Fruit fly (Drosophila melanogaster): ENCODE results near the gene CG17721.

The CG17721 gene

dm6 chr3R:11219883-11220282, 15.1 kb upstream of the CG17721 start, which contains the start of gene CG6689:
TSS of gene CG6689 (minus strand) at chr3R:11220064.
- TF ChIP-seq CG17801 (GFP tag; optimal IDR thresholded peaks at IDR 0.05; ENCODE audit: partially characterized antibody): no peak

dm6 chr3R:11221437-11222230, 13.3 kb upstream of the CG17721 start, which contains the start of the genes CG6693 and RpL3:
TSS of gene CG6693 (minus strand) at chr3R:11221639.
TSS of gene RpL3 (plus strand) at chr3R:11221894.
- TF ChIP-seq CG17801 (GFP tag; optimal IDR thresholded peaks at IDR 0.05; ENCODE audit: partially characterized antibody): peak; percentile 84

DNA sequence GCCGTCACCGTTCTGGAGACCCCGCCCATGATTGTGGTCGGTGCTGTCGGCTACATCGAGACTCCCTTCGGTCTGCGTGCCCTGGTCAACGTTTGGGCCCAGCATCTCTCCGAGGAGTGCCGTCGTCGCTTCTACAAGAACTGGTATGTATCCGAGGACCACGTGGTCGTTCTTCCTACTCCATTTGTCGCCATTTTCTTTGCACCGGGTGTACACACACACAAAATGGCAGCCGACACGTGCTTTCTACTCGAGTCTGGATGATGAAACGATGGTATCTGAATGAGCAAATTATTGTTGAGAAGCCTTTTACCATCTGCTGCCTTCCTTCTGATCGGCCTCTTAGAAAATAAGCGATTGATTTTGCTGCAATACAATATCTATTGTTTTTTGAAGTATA, 12.4 kb upstream of the CG17721 start:
- no peak for TF ChIP-seq CG17801 (GFP tag; optimal IDR thresholded peaks at IDR 0.05; ENCODE audit: partially characterized antibody)

DNA sequence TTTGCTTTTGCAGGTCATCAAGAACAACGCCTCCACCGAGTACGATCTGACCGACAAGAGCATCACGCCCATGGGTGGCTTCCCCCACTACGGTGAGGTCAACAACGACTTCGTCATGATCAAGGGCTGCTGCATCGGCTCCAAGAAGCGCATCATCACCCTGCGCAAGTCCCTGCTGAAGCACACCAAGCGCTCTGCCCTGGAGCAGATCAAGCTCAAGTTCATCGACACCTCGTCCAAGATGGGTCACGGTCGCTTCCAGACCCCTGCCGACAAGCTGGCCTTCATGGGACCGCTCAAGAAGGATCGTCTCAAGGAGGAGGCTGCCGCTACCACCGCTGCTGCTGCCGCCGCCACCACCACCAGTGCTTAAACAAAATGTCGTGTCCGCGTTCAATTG, 10.5 kb upstream of the CG17721 start:
- no peak for TF ChIP-seq CG17801 (GFP tag; optimal IDR thresholded peaks at IDR 0.05; ENCODE audit: partially characterized antibody)

DNA sequence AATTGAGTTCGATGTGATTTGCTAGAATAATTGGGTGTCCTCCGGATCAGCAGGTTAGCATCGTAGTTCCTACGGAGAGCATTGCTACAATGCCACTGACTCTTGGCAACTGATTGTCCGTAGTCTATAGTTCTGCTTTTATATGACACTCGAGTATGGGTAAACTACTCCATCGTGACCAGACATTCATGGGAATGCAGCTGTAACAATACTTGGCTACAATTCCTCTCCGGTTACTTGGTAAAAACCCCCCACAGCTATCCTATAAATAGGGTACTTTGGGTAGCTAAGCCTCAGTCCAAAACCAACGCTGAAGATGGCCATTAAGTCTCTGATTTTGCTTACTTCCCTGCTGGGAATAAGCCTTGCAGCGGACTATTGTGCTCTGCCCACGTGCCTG, 9.7 kb upstream of the CG17721 start, which contains the start of gene scpr-C:
Gene scpr-C, plus strand, starts transcription at position 301 of the 400 bp plus-strand sequence.
- no peak for TF ChIP-seq CG17801 (GFP tag; optimal IDR thresholded peaks at IDR 0.05; ENCODE audit: partially characterized antibody)

dm6 chr3R:11226496-11226895, 8.4 kb upstream of the CG17721 start, which contains the start of gene CG17726:
TSS of gene CG17726 (plus strand) at chr3R:11226762.
- TF ChIP-seq CG17801 (GFP tag; optimal IDR thresholded peaks at IDR 0.05; ENCODE audit: partially characterized antibody): peak; percentile 98

DNA sequence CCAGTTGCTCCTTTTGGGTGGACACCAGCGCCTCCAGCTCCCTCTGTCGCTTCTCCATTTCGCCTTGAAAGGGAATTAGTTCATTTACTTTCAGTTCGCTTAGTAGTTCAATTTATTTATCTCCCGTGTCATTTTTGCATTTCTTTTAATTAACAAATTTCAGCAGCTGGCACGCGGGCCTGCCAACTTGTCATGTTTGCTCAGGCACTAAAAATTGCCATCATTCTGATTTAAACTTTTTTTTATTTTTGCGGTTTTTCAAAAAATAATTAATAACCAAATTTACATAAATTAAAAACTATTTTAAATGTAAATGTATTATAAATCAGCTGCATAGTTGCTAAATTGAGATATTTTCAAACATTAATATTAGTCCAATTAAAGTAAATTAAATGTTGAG, 4.5 kb upstream of the CG17721 start, which contains the start of gene GCC88:
Gene GCC88, minus strand, starts transcription at position 209 of the 400 bp plus-strand sequence.
- TF ChIP-seq CG17801 (GFP tag; optimal IDR thresholded peaks at IDR 0.05; ENCODE audit: partially characterized antibody): no peak

DNA sequence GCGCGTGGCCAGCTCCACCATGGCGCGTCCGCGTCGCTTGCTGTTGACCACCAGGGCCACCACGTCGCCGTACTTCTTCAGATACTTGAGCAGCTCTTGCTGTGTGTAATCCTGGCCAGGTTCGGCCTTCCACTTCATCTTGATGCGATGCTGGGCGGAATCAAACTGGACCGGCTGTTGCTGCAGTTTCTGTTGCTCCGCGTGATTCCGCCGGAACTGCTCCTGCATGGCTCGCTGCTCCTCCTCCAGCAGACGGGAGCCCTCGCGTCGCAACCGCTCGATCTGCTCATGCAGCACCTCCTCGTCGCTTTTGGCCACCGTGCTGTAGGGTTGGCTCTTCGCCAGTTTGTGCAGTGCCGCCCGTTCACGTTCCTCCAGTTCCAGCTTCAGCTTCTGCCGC, 3.9 kb upstream of the CG17721 start:
- no peak for TF ChIP-seq CG17801 (GFP tag; optimal IDR thresholded peaks at IDR 0.05; ENCODE audit: partially characterized antibody)

DNA sequence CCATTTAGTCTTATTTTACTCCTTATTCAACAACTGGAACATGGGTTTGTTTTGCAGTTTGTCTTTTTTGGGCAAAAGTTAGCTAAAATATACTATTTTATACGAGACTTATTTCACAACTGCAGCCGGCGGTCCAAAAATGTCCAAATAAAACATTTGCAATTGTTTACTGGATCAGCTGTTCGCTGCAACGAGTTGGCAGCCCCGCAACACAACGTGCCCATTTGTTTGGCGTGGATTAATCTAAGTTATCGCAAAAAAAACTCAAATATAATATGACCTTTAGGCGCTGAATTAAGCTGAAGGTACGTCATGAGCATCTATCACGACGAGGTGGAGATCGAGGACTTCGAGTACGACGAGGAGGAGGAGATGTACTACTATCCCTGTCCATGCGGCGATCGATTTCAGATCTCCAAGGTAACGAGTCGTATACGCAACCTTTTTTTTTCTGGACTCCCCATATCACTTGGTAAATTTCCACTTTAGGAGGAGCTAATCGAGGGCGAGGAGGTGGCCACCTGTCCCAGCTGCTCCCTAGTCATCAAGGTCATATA, 3.2 kb upstream of the CG17721 start, which contains the start of the genes CG17187 and Dph3:
Gene CG17187, minus strand, starts transcription at position 175 of the 557 bp plus-strand sequence.
Gene Dph3, plus strand, starts transcription at position 208 of the 557 bp plus-strand sequence.
- TF ChIP-seq CG17801 (GFP tag; optimal IDR thresholded peaks at IDR 0.05; ENCODE audit: partially characterized antibody): no peak

dm6 chr3R:11236041-11236440, 1.1 kb downstream of the CG17721 start, which contains the start of gene CG31441:
TSS of gene CG31441 (plus strand) at chr3R:11236286.
- TF ChIP-seq CG17801 (GFP tag; optimal IDR thresholded peaks at IDR 0.05; ENCODE audit: partially characterized antibody): no peak

- no peak for TF ChIP-seq CG17801 (GFP tag; optimal IDR thresholded peaks at IDR 0.05; ENCODE audit: partially characterized antibody)
Observed at dm6 chr3R:11237598-11237997, 2.7 kb downstream of the CG17721 start, which contains the start of gene CG31388. TSS of gene CG31388 (plus strand) at chr3R:11237815.

DNA sequence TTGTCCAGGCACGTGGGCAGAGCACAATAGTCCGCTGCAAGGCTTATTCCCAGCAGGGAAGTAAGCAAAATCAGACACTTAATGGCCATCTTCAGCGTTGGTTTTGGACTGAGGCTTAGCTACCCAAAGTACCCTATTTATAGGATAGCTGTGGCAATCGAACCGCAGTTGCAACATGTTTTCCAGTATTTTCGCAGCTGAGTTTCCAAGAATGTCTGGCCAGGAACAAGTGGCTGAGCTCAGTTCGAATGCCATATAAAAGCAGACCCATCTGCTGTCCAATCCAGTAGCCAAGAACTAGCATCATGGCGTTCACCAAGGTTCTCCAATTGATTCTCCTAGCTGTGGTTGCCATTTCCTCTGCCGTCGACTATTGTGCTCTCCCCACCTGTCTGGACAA, 6.0 kb downstream of the CG17721 start, which contains the start of the genes scpr-B and scpr-A:
Gene scpr-B, minus strand, starts transcription at position 101 of the 400 bp plus-strand sequence.
Gene scpr-A, plus strand, starts transcription at position 293 of the 400 bp plus-strand sequence.
- no peak for TF ChIP-seq CG17801 (GFP tag; optimal IDR thresholded peaks at IDR 0.05; ENCODE audit: partially characterized antibody)

DNA sequence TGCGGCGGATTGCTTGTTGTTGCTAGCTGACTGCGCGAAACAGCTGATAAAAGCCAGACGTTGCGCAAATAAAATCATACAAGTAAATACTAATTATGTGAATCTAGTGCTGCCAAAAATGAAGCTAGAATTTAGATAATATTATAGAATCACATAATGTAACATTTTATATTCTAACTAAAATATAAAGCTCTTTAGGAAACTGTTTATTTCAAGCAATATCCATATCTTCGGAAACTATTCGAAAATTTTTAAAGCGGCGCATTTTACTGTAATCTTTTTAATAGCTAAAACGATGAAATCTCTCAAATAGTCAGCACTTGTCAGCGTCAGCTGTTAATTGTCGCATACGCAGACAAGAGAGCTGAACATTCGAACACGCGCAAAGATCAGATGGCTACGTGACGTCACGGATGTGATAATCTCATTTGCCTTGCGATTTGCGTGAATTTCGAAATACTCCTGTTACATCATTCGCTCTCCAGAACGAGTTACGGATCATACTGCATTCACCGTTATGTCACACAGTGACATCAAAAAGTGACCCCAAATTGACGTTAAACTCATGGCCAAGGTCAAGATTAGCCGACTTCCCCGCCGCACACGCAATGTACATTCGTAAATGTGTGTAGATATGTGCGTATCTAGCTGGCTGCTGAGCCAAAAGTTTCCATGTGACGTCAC, 8.3 kb downstream of the CG17721 start:
- no peak for TF ChIP-seq CG17801 (GFP tag; optimal IDR thresholded peaks at IDR 0.05; ENCODE audit: partially characterized antibody)

DNA sequence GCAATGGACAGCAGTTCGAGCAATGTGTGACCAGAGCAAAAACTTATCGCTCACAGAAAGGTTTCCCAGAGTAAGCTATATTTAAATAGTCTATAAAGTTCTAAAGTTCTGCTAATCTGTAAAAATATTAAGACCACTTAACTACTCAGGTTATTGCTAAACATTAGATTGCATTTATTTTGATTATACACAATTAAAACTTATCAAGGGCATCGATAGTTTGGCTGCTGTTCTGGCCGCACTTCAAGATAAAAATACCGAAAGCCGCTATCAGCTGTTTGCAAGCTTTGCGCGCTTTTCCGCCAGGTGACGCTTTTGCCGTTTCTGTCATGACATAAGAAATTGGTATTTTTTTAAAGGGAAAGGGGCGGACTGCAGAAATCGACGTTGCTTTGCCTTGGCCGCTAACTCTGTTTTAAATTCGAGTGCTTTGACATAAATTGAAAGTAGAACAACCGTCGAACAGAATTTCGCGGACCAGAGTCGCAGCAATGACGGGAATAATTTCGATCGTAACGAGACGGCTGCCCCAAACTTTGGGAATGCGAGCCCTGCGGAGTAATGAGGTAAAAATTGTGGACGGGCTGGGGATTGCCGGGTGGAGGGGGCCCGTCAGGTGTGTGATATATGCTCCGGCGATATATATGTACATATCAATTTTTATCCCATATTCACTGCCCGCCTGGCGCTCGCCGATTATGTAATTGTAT, 9.2 kb downstream of the CG17721 start, which contains the start of the genes CG17734 and CG5214:
Gene CG17734, minus strand, starts transcription at position 49 of the 710 bp plus-strand sequence.
Gene CG5214, plus strand, starts transcription at position 352 of the 710 bp plus-strand sequence.
- no peak for TF ChIP-seq CG17801 (GFP tag; optimal IDR thresholded peaks at IDR 0.05; ENCODE audit: partially characterized antibody)

Measured in ovary, adult (tissue).